Worm (Caenorhabditis elegans) whole organism, early embryonic: Measurements from ENCODE around the gene F43G6.7.

Experiments
- B0310.2 ChIP-seq: sonication (generic microtip); optimal IDR thresholded peaks from 2 replicates; lab custom pipeline; 2016; ENCODE audit warnings: mild to moderate bottlenecking, missing genetic modification characterization, missing compliant biosample characterization
- F13C5.2 ChIP-seq: sonication (generic microtip); optimal IDR thresholded peaks from 2 replicates; lab custom pipeline; 2017; ENCODE audit warnings: mild to moderate bottlenecking, missing genetic modification characterization, inconsistent platforms, missing compliant biosample characterization
- aly-1 ChIP-seq: sonication (generic microtip); optimal IDR thresholded peaks from 2 replicates; lab custom pipeline; 2016; ENCODE audit warnings: missing genetic modification characterization, missing compliant biosample characterization
- ama-1 ChIP-seq: fragments of 150-350 bp; optimal IDR thresholded peaks from 2 replicates; lab custom pipeline; 2014
- ceh-13 ChIP-seq: fragments of 200-800 bp; sonication (Bioruptor generic); optimal IDR thresholded peaks from 2 replicates; lab custom pipeline; 2018; ENCODE audit warnings: mild to moderate bottlenecking, missing genetic modification characterization, missing compliant biosample characterization
- ceh-36 ChIP-seq: sonication (generic microtip); optimal IDR thresholded peaks from 2 replicates; lab custom pipeline; 2016; ENCODE audit warnings: missing genetic modification characterization, inconsistent platforms, missing compliant biosample characterization
- ets-7 ChIP-seq: sonication (generic microtip); optimal IDR thresholded peaks from 2 replicates; lab custom pipeline; 2016; ENCODE audit warnings: missing genotype, missing genetic modification characterization, missing compliant biosample characterization
- flt-1 ChIP-seq: fragments of 200-800 bp; sonication (Bioruptor generic); IDR thresholded peaks from 2 replicates; pipeline ENCODE4 v1.3.6; 2022; ENCODE audit warnings: missing genetic modification characterization, missing compliant biosample characterization
- hmbx-1 ChIP-seq: sonication (generic microtip); optimal IDR thresholded peaks from 2 replicates; lab custom pipeline; 2016; ENCODE audit warnings: mild to moderate bottlenecking, missing genetic modification characterization, missing compliant biosample characterization
- hmg-4 ChIP-seq: fragments of 200-800 bp; sonication (Bioruptor generic); optimal IDR thresholded peaks from 2 replicates; lab custom pipeline; 2018; ENCODE audit warnings: mild to moderate bottlenecking, missing genetic modification characterization, missing compliant biosample characterization
- hnd-1 ChIP-seq: sonication (generic microtip); optimal IDR thresholded peaks from 2 replicates; lab custom pipeline; 2016; ENCODE audit warnings: missing genetic modification characterization, missing compliant biosample characterization
- pes-1 ChIP-seq: fragments of 200-800 bp; sonication (Bioruptor generic); IDR thresholded peaks from 2 replicates; pipeline ENCODE4 v1.3.6; 2022; ENCODE audit warnings: missing genetic modification reagents, missing genetic modification characterization, missing compliant biosample characterization
- scrt-1 ChIP-seq: fragments of 200-800 bp; sonication (Bioruptor generic); IDR thresholded peaks from 2 replicates; pipeline ENCODE4 v1.3.6; 2022; ENCODE audit warnings: missing genetic modification characterization, missing compliant biosample characterization
- sea-1 ChIP-seq: fragments of 200-800 bp; sonication (Bioruptor generic); conservative IDR thresholded peaks from 2 replicates; pipeline ENCODE4 v1.3.6; 2022; ENCODE audit warnings: missing genetic modification characterization, missing compliant biosample characterization
- tbx-11 ChIP-seq: fragments of 200-800 bp; sonication (Bioruptor generic); IDR thresholded peaks from 2 replicates; pipeline ENCODE4 v1.3.6; 2022; ENCODE audit warnings: missing genetic modification characterization, missing compliant biosample characterization
- tbx-37 ChIP-seq: fragments of 200-800 bp; sonication (Bioruptor generic); conservative IDR thresholded peaks from 2 replicates; pipeline ENCODE4 v1.3.6; 2022; ENCODE audit warnings: missing genetic modification reagents, missing genetic modification characterization, missing compliant biosample characterization
- tra-4 ChIP-seq: sonication (generic microtip); optimal IDR thresholded peaks from 2 replicates; lab custom pipeline; 2017; ENCODE audit warnings: missing genetic modification characterization, missing compliant biosample characterization

Gene F43G6.7

ce11 chrII:11823566-11824308, 13.1 kb downstream of the F43G6.7 start, which contains the start of gene Y6D1A.1:
Gene Y6D1A.1 (minus strand): TSS chrII:11823616.
- TF ChIP-seq sea-1 (no peak), B0310.2 (tag; lab: Kevin White, UChicago) (no peak), hnd-1 (tag; lab: Kevin White, UChicago) (no peak), ceh-36 (no peak), hmg-4 (GFP tag; lab: Kevin White, UChicago) (no peak), hmbx-1 (tag; lab: Kevin White, UChicago) (no peak), flt-1 (no peak)

ce11 chrII:11824673-11825072, 14.1 kb downstream of the F43G6.7 start:
- TF ChIP-seq scrt-1 (GFP tag; lab: Robert Waterston, UW) (peak; percentile 71), tbx-11 (0 out of 2 replicates have a peak, but pooled peaks have one; percentile 51)

- TF ChIP-seq hmg-4 (GFP tag; lab: Kevin White, UChicago) (no peak), pes-1 (GFP tag; lab: Robert Waterston, UW) (no peak), hmbx-1 (tag; lab: Kevin White, UChicago) (no peak), F13C5.2 (no peak), flt-1 (no peak), tbx-37 (GFP tag; lab: Robert Waterston, UW) (no peak), sea-1 (no peak), tbx-11 (no peak), hnd-1 (tag; lab: Kevin White, UChicago) (no peak), ets-7 (no peak), scrt-1 (GFP tag; lab: Robert Waterston, UW) (no peak), aly-1 (tag; lab: Kevin White, UChicago) (no peak), tra-4 (no peak)
Observed at ce11 chrII:11829920-11830319, 19.3 kb downstream of the F43G6.7 start, which contains the start of gene pes-5. Gene pes-5 (minus strand): TSS chrII:11830020.

- TF ChIP-seq tbx-37 (GFP tag; lab: Robert Waterston, UW) (no peak), flt-1 (no peak), pes-1 (GFP tag; lab: Robert Waterston, UW) (no peak), tra-4 (no peak), ama-1 (no peak), tbx-11 (no peak), aly-1 (tag; lab: Kevin White, UChicago) (no peak)
Observed at ce11 chrII:11830601-11831000, 20.0 kb downstream of the F43G6.7 start.

- TF ChIP-seq aly-1 (tag; lab: Kevin White, UChicago) (no peak), ets-7 (no peak), tra-4 (no peak), sea-1 (no peak), hmbx-1 (tag; lab: Kevin White, UChicago) (no peak), B0310.2 (tag; lab: Kevin White, UChicago) (no peak), flt-1 (no peak), tbx-37 (GFP tag; lab: Robert Waterston, UW) (no peak), tbx-11 (no peak), ama-1 (no peak), ceh-36 (no peak), hmg-4 (GFP tag; lab: Kevin White, UChicago) (no peak), ceh-13 (GFP tag; lab: Kevin White, UChicago) (no peak), scrt-1 (GFP tag; lab: Robert Waterston, UW) (no peak), F13C5.2 (no peak), pes-1 (GFP tag; lab: Robert Waterston, UW) (no peak)
Observed at ce11 chrII:11832475-11832874, 21.9 kb downstream of the F43G6.7 start, which contains the start of gene clec-144. Gene clec-144 (minus strand): TSS chrII:11832575.

- no peak for TF ChIP-seq ceh-36
- TF ChIP-seq hnd-1 (tag; lab: Kevin White, UChicago) = no peak
- no peak for TF ChIP-seq pes-1 (GFP tag; lab: Robert Waterston, UW)
- no peak for TF ChIP-seq hmbx-1 (tag; lab: Kevin White, UChicago)
- TF ChIP-seq B0310.2 (tag; lab: Kevin White, UChicago) = no peak
- no peak for TF ChIP-seq tbx-11
- TF ChIP-seq hmg-4 (GFP tag; lab: Kevin White, UChicago) = no peak
- no peak for TF ChIP-seq ceh-13 (GFP tag; lab: Kevin White, UChicago)
- TF ChIP-seq scrt-1 (GFP tag; lab: Robert Waterston, UW) = no peak
- TF ChIP-seq ama-1 = no peak
- TF ChIP-seq tbx-37 (GFP tag; lab: Robert Waterston, UW) = no peak
- TF ChIP-seq aly-1 (tag; lab: Kevin White, UChicago) = no peak
- TF ChIP-seq ets-7 = no peak
- no peak for TF ChIP-seq F13C5.2
- no peak for TF ChIP-seq tra-4
- TF ChIP-seq flt-1 = no peak
- no peak for TF ChIP-seq sea-1
Observed at ce11 chrII:11835208-11835607, 24.6 kb downstream of the F43G6.7 start, which contains the start of gene T27D12.6. Gene T27D12.6 (plus strand): TSS chrII:11835508.

ce11 chrII:11836554-11837218, 26.1 kb downstream of the F43G6.7 start:
- TF ChIP-seq flt-1 (no peak), B0310.2 (tag; lab: Kevin White, UChicago) (no peak), tbx-11 (no peak)

- TF ChIP-seq hnd-1 (tag; lab: Kevin White, UChicago) (no peak), hmbx-1 (tag; lab: Kevin White, UChicago) (no peak), F13C5.2 (no peak), B0310.2 (tag; lab: Kevin White, UChicago) (no peak), ama-1 (no peak), ets-7 (no peak), scrt-1 (GFP tag; lab: Robert Waterston, UW) (no peak), pes-1 (GFP tag; lab: Robert Waterston, UW) (no peak), flt-1 (no peak), tra-4 (no peak), ceh-36 (no peak), aly-1 (tag; lab: Kevin White, UChicago) (no peak), ceh-13 (GFP tag; lab: Kevin White, UChicago) (no peak), tbx-11 (no peak), hmg-4 (GFP tag; lab: Kevin White, UChicago) (no peak), tbx-37 (GFP tag; lab: Robert Waterston, UW) (no peak), sea-1 (no peak)
Observed at ce11 chrII:11838353-11838752, 27.8 kb downstream of the F43G6.7 start.
